Worm (Caenorhabditis elegans): ENCODE measurements around the gene cash-1.

cash-1 gene

DNA sequence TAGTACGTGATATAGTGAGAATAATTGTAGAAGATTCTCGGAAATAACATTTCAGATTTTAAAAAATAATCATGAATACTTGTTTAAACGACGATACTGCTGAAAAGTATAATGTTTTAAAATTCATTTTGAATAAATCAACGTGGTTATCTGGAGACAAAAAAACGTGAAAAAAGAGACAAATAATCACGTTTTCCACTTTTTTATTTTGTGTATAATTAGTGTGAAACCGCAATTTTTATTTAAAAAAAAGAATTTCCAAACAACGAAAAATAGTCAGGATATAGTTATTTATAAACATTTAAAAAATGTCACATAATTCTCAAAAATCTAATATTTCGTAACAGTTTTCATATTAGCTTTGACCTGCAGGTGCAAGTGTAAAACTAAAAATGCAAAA lies 44.3 kb downstream of the cash-1 start, which contains the start of gene F15H10.7:
Gene F15H10.7 (minus strand): TSS at position 101 of the 400 bp plus-strand sequence.
- TF ChIP-seq dve-1 (tag; optimal IDR thresholded peaks at IDR 0.05; ENCODE audit: insufficient read depth) (no peak), pha-4 (GFP tag; IDR thresholded peaks at IDR 0.05) (no peak), pha-4 (tag; optimal IDR thresholded peaks at IDR 0.05) (no peak), lin-1 (GFP tag; IDR thresholded peaks at IDR 0.05) (no peak), arid-1 (GFP tag; conservative IDR thresholded peaks at IDR 0.05) (no peak), ctbp-1 (GFP tag; IDR thresholded peaks at IDR 0.05) (no peak), duxl-1 (tag; optimal IDR thresholded peaks at IDR 0.05; ENCODE audit: poor library complexity) (no peak), hif-1 (tag; optimal IDR thresholded peaks at IDR 0.05) (no peak), nhr-10 (tag; optimal IDR thresholded peaks at IDR 0.05) (no peak), pqm-1 (tag; optimal IDR thresholded peaks at IDR 0.05) (no peak), fkh-10 (GFP tag; optimal IDR thresholded peaks at IDR 0.05) (no peak), hlh-30 (tag; optimal IDR thresholded peaks at IDR 0.05; ENCODE audit: insufficient read depth) (no peak), mdt-29 (GFP tag; IDR thresholded peaks at IDR 0.05) (no peak), snpc-1.2 (GFP tag; IDR thresholded peaks at IDR 0.05) (no peak), aha-1 (tag) (no peak)

DNA sequence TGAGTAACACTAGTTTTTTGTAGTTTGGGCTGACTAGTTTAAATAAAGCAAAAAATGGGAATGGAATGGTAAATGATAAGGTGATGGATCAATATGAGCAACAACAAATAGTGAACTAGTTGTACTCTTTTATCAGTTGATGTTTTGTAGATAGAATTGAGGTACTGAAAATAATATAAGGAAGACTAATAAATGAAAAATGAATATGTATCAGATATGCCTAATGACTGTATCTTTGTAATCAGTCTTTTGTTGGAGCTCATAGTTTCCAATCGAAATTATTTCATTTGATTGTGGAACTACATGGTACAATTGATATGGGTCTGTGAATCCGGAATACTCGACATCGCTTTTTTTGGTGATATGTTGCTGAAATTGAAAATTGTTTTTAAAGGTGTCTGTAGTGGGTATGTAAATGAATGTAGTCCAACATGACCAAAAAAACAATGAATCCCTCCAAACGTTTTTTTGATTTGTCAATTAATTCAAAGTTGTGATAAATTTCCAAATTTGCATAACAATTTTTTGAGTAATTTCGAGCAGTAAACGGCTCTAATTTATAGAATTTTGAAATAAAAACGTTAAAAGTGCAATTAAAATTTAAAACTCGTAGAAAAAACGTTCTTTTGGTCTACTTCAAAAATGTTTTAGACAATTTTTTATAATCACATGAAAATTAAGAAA lies 48.1 kb downstream of the cash-1 start, which contains the start of gene F15H10.12:
Gene F15H10.12 (minus strand): TSS at position 51 of the 684 bp plus-strand sequence.
- TF ChIP-seq aha-1 (tag) (peak; percentile 92), fos-1 (tag; optimal IDR thresholded peaks at IDR 0.05) (no peak)

DNA sequence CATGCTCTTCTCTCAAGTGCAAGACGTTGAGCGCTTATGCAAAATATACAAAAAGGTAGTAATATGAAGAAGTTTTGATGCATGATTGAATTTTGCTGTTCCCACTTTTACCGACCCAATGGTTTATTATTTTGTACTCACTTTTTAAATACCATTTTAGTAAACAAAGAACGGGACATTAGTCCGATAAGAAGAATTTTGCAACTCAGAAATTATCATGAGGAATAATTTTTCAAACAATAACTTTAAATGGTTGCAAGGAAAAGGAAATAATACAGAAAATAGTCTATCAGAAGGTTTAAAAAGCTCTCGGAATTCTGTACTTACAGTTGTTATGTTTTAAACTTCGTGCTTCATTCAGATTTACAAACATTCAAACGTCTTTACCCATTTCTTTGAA lies 52.5 kb downstream of the cash-1 start, which contains the start of gene F15H10.9:
Gene F15H10.9 (minus strand): TSS at position 101 of the 400 bp plus-strand sequence.
- TF ChIP-seq hlh-30 (tag; optimal IDR thresholded peaks at IDR 0.05; ENCODE audit: insufficient read depth) (no peak), ceh-44 (GFP tag; IDR thresholded peaks at IDR 0.05) (no peak), madf-9 (GFP tag; conservative IDR thresholded peaks at IDR 0.05) (no peak), T20F7.1 (GFP tag; optimal IDR thresholded peaks at IDR 0.05) (no peak), gei-8 (GFP tag; optimal IDR thresholded peaks at IDR 0.05) (no peak), ZK546.5 (tag; optimal IDR thresholded peaks at IDR 0.05) (no peak)
